Worm (Caenorhabditis elegans) whole organism, dauer: ENCODE measurements around the gene F56D6.23.
"Not testable (repeated sequence)": the region's sequence is repeated elsewhere in the genome, so short reads cannot be mapped to it uniquely, and the experiment has no call there.

Experiments
- unc-62 ChIP-seq: sonication (generic microtip); optimal IDR thresholded peaks from 2 replicates; lab custom pipeline; 2017; ENCODE audit warnings: missing biosample characterization, missing genetic modification reagents, missing genetic modification characterization

F56D6.23 gene

DNA sequence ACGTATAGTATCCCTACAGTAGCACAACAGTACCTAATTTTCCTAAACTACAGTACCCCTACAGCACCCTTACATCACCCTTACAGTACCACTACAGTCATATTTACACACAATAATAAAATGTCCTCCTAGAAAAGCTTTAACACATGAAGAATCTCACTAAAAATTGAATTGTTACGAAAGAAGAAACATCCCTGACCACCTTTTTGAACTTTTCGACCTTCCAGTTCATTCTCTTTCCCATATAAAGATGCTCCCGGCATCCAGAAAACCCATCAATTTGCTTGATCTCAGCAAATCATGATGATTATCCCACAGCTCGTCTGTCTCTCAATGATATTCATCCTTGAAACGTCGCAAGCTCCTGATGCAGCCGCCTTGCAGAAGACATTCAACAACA lies 13.6 kb upstream of the F56D6.23 start, which contains the start of gene F56D6.21:
Gene F56D6.21 (plus strand): TSS at position 301 of the 400 bp plus-strand sequence.
- TF ChIP-seq unc-62, result no peak

DNA sequence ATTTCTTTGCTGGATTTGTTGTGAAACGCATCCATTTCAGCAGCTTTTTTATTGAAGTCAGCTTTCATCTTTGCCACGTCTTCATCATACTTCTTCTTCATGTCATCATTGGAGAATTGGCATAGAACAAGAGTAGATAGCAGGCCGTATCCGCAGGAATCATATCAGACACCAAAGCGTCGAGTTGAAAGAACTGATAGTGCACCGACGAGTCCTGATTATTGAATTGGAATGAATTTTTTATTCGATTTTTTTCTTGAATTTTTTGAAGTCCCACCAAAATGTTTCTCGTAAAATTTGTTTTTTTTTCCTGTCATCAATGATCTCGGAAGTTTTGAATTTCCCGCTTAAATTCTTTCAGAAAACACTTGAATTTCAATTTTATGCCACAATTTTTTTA lies 11.9 kb upstream of the F56D6.23 start, which contains the start of gene F56D6.11:
Gene F56D6.11 (minus strand): TSS at position 101 of the 400 bp plus-strand sequence.
- TF ChIP-seq unc-62, result no peak

ce11 chrIV:3907506-3908188 lies 10.6 kb upstream of the F56D6.23 start, which contains the start of the genes F56D6.22 and F56D6.12:
Gene F56D6.22, minus strand, starts transcription at chrIV:3907606.
Gene F56D6.12, plus strand, starts transcription at chrIV:3908138.
- TF ChIP-seq unc-62, result no peak

DNA sequence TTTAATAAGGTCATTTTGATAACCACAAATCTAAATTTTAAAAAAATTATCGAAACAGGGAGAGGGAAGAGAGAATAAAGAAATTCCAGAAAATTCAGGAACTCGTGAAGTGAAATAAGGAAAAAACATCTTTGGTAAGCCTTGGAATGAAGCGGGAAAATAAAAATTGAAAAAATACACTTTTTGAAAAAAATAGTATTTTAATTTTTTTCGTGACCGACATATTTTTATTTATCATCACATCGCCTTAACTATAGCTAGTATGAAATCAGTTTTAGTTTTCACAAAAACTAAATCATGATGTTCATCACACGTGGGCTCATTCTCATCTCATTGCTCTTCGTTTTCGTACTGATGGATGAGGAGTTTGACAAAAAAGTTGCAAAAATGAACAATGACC lies 9.1 kb upstream of the F56D6.23 start, which contains the start of gene F56D6.13:
Gene F56D6.13 (plus strand): TSS at position 301 of the 400 bp plus-strand sequence.
- TF ChIP-seq unc-62, result no peak

- TF ChIP-seq unc-62, result not testable (repeated sequence)
These were observed 6.4 kb upstream of the F56D6.23 start, which contains the start of gene F56D6.18 for ce11 chrIV:3911848-3912247. Gene F56D6.18, minus strand, starts transcription at chrIV:3911948.

ce11 chrIV:3912598-3912997 lies 5.7 kb upstream of the F56D6.23 start, which contains the start of gene F56D6.20:
Gene F56D6.20, plus strand, starts transcription at chrIV:3912898.
- no peak for TF ChIP-seq unc-62

ce11 chrIV:3914462-3914861 lies 3.8 kb upstream of the F56D6.23 start, which contains the start of gene F56D6.19:
Gene F56D6.19, plus strand, starts transcription at chrIV:3914762.
- no peak for TF ChIP-seq unc-62

DNA sequence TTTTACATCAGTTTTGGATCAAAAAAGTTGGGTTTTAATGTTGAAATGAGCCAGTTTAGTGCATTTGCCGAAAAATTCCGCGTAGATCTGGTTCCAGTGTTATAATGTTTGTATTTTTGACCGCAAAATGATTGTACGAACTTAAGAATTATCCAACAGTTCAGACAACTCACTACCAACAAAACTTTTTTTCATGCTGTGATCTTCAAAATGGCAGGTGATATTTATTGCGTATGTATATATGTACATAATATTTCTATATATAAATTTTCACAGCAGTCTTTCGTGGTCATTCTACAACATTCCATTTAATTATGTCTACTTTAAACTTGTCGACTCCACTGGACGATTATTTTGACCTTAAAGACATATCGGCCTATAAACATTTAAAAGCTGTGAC lies 3.0 kb upstream of the F56D6.23 start, which contains the start of gene srz-20:
Gene srz-20 (plus strand): TSS at position 301 of the 400 bp plus-strand sequence.
- no peak for TF ChIP-seq unc-62

- TF ChIP-seq unc-62, result no peak
These were observed 855 bp upstream of the F56D6.23 start, which contains the start of gene F56D6.14 for ce11 chrIV:3917405-3917804. Gene F56D6.14, plus strand, starts transcription at chrIV:3917705.

ce11 chrIV:3919506-3919905 lies 1.2 kb downstream of the F56D6.23 start, which contains the start of gene srz-19:
Gene srz-19, plus strand, starts transcription at chrIV:3919806.
- no peak for TF ChIP-seq unc-62

DNA sequence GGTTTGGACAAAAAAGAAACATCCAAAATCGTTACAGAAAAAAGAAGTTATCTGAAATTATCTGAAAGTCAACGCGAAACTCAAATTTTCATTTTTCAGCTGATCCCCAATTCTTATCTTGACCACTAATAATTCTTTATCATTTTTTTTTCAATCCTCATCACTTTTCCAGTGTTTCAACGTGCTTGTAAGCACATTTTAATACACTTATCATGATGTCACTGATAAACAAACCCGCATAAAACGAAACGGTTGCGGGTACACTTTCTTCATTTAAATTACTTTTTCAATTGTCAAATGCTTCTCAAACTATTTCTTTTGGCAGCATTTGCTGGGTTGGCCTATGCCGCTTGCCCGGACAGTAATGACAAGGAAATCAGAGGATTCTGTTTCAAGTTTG lies 3.6 kb downstream of the F56D6.23 start, which contains the start of gene clec-67:
Gene clec-67 (plus strand): TSS at position 268 of the 400 bp plus-strand sequence.
- no peak for TF ChIP-seq unc-62

ce11 chrIV:3926117-3926516 lies 7.9 kb downstream of the F56D6.23 start, which contains the start of gene clec-68:
Gene clec-68, plus strand, starts transcription at chrIV:3926417.
- TF ChIP-seq unc-62, result no peak

DNA sequence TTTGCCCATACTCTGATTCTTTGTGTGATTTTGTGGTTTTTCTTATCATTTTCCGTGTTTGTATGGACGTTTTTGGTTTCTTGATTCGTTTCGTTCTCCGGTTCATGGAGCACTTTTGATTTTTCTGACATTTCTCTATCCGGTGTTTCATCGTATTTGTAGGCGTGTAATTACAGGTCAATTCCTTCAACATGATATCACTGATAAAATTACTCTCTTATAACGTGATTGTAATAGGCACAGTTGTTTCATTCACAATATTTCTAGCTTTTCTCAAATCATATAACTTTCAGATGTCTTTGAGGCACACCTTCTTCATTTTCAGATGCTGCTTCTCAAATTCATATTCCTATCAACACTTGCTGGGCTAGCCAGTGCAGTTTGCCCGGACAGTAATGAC lies 14.1 kb downstream of the F56D6.23 start, which contains the start of gene clec-70:
Gene clec-70 (plus strand): TSS at position 301 of the 400 bp plus-strand sequence.
- TF ChIP-seq unc-62, result not testable (repeated sequence)

ce11 chrIV:3937097-3937496 lies 18.8 kb downstream of the F56D6.23 start, which contains the start of gene clec-71:
Gene clec-71, plus strand, starts transcription at chrIV:3937458.
- TF ChIP-seq unc-62, result no peak

DNA sequence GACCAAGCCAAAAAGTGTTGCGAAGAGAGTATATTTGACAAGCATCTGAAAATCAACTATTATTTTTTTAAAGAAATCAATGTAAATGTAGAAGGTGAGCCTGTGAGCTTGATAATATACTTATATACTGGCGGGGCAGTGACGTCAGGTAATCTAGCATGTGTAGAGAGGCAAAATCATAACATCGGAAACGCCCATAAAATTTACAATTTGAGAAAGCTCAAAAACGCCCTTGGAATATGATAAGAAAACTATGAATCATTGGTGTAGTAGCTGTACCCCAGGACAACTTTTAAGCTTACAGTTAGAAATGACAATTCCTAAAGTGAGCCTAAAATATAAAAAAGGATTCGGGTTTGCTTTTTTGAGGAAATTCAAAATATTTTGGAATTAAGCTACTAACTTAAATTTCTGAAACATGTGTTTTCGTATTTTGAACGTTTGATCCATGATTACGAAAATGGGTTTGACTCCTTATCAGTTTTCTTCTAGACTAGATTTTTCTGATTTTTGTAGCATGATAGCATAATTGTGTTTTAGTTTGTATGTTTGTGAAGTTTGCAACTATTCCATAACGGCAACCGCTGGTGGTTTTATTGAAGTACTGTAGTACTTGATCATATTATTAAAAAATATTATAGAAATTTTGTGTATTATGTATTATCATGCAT lies 23.5 kb downstream of the F56D6.23 start, which contains the start of gene clec-174:
Gene clec-174 (minus strand): TSS at position 51 of the 671 bp plus-strand sequence.
- no peak for TF ChIP-seq unc-62

DNA sequence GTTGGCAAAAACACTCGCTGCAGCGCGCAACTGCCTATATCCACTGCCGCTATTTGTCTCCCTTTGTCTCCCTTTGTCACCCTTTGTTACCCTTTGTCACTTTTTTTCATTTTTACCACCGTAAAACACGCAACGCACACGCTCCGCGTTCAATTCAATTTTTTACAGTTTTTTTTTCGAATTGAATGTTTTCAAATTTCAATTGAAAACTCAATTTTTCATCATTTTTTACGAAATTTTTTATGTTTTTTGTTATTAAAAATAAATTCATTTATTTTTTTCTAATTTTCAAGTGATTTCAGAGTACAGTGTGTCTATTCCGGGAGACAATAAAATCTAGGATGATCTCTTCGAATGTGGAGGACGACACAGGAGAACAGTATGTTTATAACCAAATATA lies 24.7 kb downstream of the F56D6.23 start, which contains the start of gene Y46C8AL.11:
Gene Y46C8AL.11 (plus strand): TSS at position 301 of the 400 bp plus-strand sequence.
- no peak for TF ChIP-seq unc-62

ce11 chrIV:3944459-3944858 lies 26.2 kb downstream of the F56D6.23 start, which contains the start of gene clec-72:
Gene clec-72, plus strand, starts transcription at chrIV:3944816.
- no peak for TF ChIP-seq unc-62
